Worm (Caenorhabditis elegans) whole organism, early embryonic: ENCODE measurements around the gene nhr-272.

Experiments used
- B0310.2 ChIP-seq: sonication (generic microtip); optimal IDR thresholded peaks from 2 replicates; lab custom pipeline; 2016; ENCODE audit warnings: mild to moderate bottlenecking, missing genetic modification characterization, missing compliant biosample characterization
- F13C5.2 ChIP-seq: sonication (generic microtip); optimal IDR thresholded peaks from 2 replicates; lab custom pipeline; 2017; ENCODE audit warnings: mild to moderate bottlenecking, missing genetic modification characterization, inconsistent platforms, missing compliant biosample characterization
- aly-1 ChIP-seq: sonication (generic microtip); optimal IDR thresholded peaks from 2 replicates; lab custom pipeline; 2016; ENCODE audit warnings: missing genetic modification characterization, missing compliant biosample characterization
- ama-1 ChIP-seq: fragments of 150-350 bp; optimal IDR thresholded peaks from 2 replicates; lab custom pipeline; 2014
- ceh-13 ChIP-seq: fragments of 200-800 bp; sonication (Bioruptor generic); optimal IDR thresholded peaks from 2 replicates; lab custom pipeline; 2018; ENCODE audit warnings: mild to moderate bottlenecking, missing genetic modification characterization, missing compliant biosample characterization
- ceh-36 ChIP-seq: sonication (generic microtip); optimal IDR thresholded peaks from 2 replicates; lab custom pipeline; 2016; ENCODE audit warnings: missing genetic modification characterization, inconsistent platforms, missing compliant biosample characterization
- ets-7 ChIP-seq: sonication (generic microtip); optimal IDR thresholded peaks from 2 replicates; lab custom pipeline; 2016; ENCODE audit warnings: missing genotype, missing genetic modification characterization, missing compliant biosample characterization
- flt-1 ChIP-seq: fragments of 200-800 bp; sonication (Bioruptor generic); IDR thresholded peaks from 2 replicates; pipeline ENCODE4 v1.3.6; 2022; ENCODE audit warnings: missing genetic modification characterization, missing compliant biosample characterization
- hmbx-1 ChIP-seq: sonication (generic microtip); optimal IDR thresholded peaks from 2 replicates; lab custom pipeline; 2016; ENCODE audit warnings: mild to moderate bottlenecking, missing genetic modification characterization, missing compliant biosample characterization
- hmg-4 ChIP-seq: fragments of 200-800 bp; sonication (Bioruptor generic); optimal IDR thresholded peaks from 2 replicates; lab custom pipeline; 2018; ENCODE audit warnings: mild to moderate bottlenecking, missing genetic modification characterization, missing compliant biosample characterization
- hnd-1 ChIP-seq: sonication (generic microtip); optimal IDR thresholded peaks from 2 replicates; lab custom pipeline; 2016; ENCODE audit warnings: missing genetic modification characterization, missing compliant biosample characterization
- pes-1 ChIP-seq: fragments of 200-800 bp; sonication (Bioruptor generic); IDR thresholded peaks from 2 replicates; pipeline ENCODE4 v1.3.6; 2022; ENCODE audit warnings: missing genetic modification reagents, missing genetic modification characterization, missing compliant biosample characterization
- scrt-1 ChIP-seq: fragments of 200-800 bp; sonication (Bioruptor generic); IDR thresholded peaks from 2 replicates; pipeline ENCODE4 v1.3.6; 2022; ENCODE audit warnings: missing genetic modification characterization, missing compliant biosample characterization
- sea-1 ChIP-seq: fragments of 200-800 bp; sonication (Bioruptor generic); conservative IDR thresholded peaks from 2 replicates; pipeline ENCODE4 v1.3.6; 2022; ENCODE audit warnings: missing genetic modification characterization, missing compliant biosample characterization
- tbx-11 ChIP-seq: fragments of 200-800 bp; sonication (Bioruptor generic); IDR thresholded peaks from 2 replicates; pipeline ENCODE4 v1.3.6; 2022; ENCODE audit warnings: missing genetic modification characterization, missing compliant biosample characterization
- tbx-37 ChIP-seq: fragments of 200-800 bp; sonication (Bioruptor generic); conservative IDR thresholded peaks from 2 replicates; pipeline ENCODE4 v1.3.6; 2022; ENCODE audit warnings: missing genetic modification reagents, missing genetic modification characterization, missing compliant biosample characterization
- tra-4 ChIP-seq: sonication (generic microtip); optimal IDR thresholded peaks from 2 replicates; lab custom pipeline; 2017; ENCODE audit warnings: missing genetic modification characterization, missing compliant biosample characterization

Gene nhr-272

ce11 chrX:12721429-12721828 is 16.8 kb upstream of the nhr-272 start:
- TF ChIP-seq ceh-36 (no peak), B0310.2 (tag; lab: Kevin White, UChicago) (no peak), ets-7 (tag; lab: Kevin White, UChicago) (no peak), tra-4 (tag; lab: Kevin White, UChicago) (no peak), hmg-4 (GFP tag; lab: Kevin White, UChicago) (no peak), ama-1 (lab: Kevin White, UChicago) (no peak)

- no peak for TF ChIP-seq ceh-36
- TF ChIP-seq ceh-13 (GFP tag; lab: Kevin White, UChicago) = no peak
- TF ChIP-seq hmg-4 (GFP tag; lab: Kevin White, UChicago) = no peak
- TF ChIP-seq aly-1 (tag; lab: Kevin White, UChicago) = no peak
- TF ChIP-seq ama-1 (lab: Kevin White, UChicago) = no peak
- TF ChIP-seq F13C5.2 = no peak
- TF ChIP-seq ets-7 (tag; lab: Kevin White, UChicago) = no peak
- TF ChIP-seq sea-1 (GFP tag; lab: Robert Waterston, UW) = no peak
Observed at ce11 chrX:12713014-12713413, 8.4 kb upstream of the nhr-272 start.

ce11 chrX:12712353-12712752 is 7.7 kb upstream of the nhr-272 start, which contains the start of gene rgs-2:
Gene rgs-2 (plus strand): TSS chrX:12712653.
- no peak for TF ChIP-seq sea-1 (GFP tag; lab: Robert Waterston, UW)
- TF ChIP-seq hnd-1 (tag; lab: Kevin White, UChicago) = no peak
- TF ChIP-seq aly-1 (tag; lab: Kevin White, UChicago) = no peak
- TF ChIP-seq hmg-4 (GFP tag; lab: Kevin White, UChicago) = no peak
- TF ChIP-seq ceh-13 (GFP tag; lab: Kevin White, UChicago) = no peak
- TF ChIP-seq ceh-36 = no peak
- TF ChIP-seq scrt-1 (GFP tag; lab: Robert Waterston, UW) = no peak

ce11 chrX:12702713-12703112 is 1.9 kb downstream of the nhr-272 start:
- TF ChIP-seq ceh-36 (no peak), sea-1 (GFP tag; lab: Robert Waterston, UW) (no peak), ets-7 (tag; lab: Kevin White, UChicago) (no peak), hmg-4 (GFP tag; lab: Kevin White, UChicago) (no peak), tra-4 (tag; lab: Kevin White, UChicago) (no peak), tbx-11 (GFP tag; lab: Robert Waterston, UW) (no peak), F13C5.2 (no peak)

ce11 chrX:12701963-12702362 is 2.7 kb downstream of the nhr-272 start, which contains the start of gene nhr-214:
Gene nhr-214 (minus strand): TSS chrX:12702063.
- TF ChIP-seq hnd-1 (tag; lab: Kevin White, UChicago) = no peak
- no peak for TF ChIP-seq scrt-1 (GFP tag; lab: Robert Waterston, UW)
- TF ChIP-seq hmbx-1 (tag; lab: Kevin White, UChicago) = no peak
- TF ChIP-seq ceh-36 = no peak
- TF ChIP-seq B0310.2 (tag; lab: Kevin White, UChicago) = no peak
- no peak for TF ChIP-seq sea-1 (GFP tag; lab: Robert Waterston, UW)
- TF ChIP-seq flt-1 (GFP tag; lab: Robert Waterston, UW) = no peak
- TF ChIP-seq aly-1 (tag; lab: Kevin White, UChicago) = no peak
- TF ChIP-seq tra-4 (tag; lab: Kevin White, UChicago) = no peak
- TF ChIP-seq hmg-4 (GFP tag; lab: Kevin White, UChicago) = no peak
- TF ChIP-seq pes-1 (GFP tag; lab: Robert Waterston, UW) = no peak
- TF ChIP-seq tbx-11 (GFP tag; lab: Robert Waterston, UW) = no peak
- no peak for TF ChIP-seq ama-1 (lab: Kevin White, UChicago)
- TF ChIP-seq ets-7 (tag; lab: Kevin White, UChicago) = no peak
- TF ChIP-seq F13C5.2 = no peak
- no peak for TF ChIP-seq ceh-13 (GFP tag; lab: Kevin White, UChicago)
- TF ChIP-seq tbx-37 (GFP tag; lab: Robert Waterston, UW) = no peak

- TF ChIP-seq aly-1 (tag; lab: Kevin White, UChicago) (no peak), tra-4 (tag; lab: Kevin White, UChicago) (no peak), tbx-11 (GFP tag; lab: Robert Waterston, UW) (no peak), hmg-4 (GFP tag; lab: Kevin White, UChicago) (no peak)
Observed at ce11 chrX:12700456-12700855, 4.2 kb downstream of the nhr-272 start, which contains the start of gene nhr-26. Gene nhr-26 (minus strand): TSS chrX:12700465.

ce11 chrX:12693150-12693589 is 11.5 kb downstream of the nhr-272 start:
- TF ChIP-seq tbx-37 (GFP tag; lab: Robert Waterston, UW) (0 out of 2 replicates have a peak, but pooled peaks have one; percentile 8), tra-4 (tag; lab: Kevin White, UChicago) (no peak), ceh-36 (no peak), ama-1 (lab: Kevin White, UChicago) (peak; percentile 89), ets-7 (tag; lab: Kevin White, UChicago) (no peak), B0310.2 (tag; lab: Kevin White, UChicago) (peak; percentile 61), hmbx-1 (tag; lab: Kevin White, UChicago) (no peak), sea-1 (GFP tag; lab: Robert Waterston, UW) (no peak; the same call in 1 of the 2 replicates), scrt-1 (GFP tag; lab: Robert Waterston, UW) (peak; percentile 37; the same call in 1 of the 2 replicates), hnd-1 (tag; lab: Kevin White, UChicago) (no peak), ceh-13 (GFP tag; lab: Kevin White, UChicago) (peak; percentile 1), flt-1 (GFP tag; lab: Robert Waterston, UW) (peak; percentile 31; the same call in 1 of the 2 replicates), tbx-11 (GFP tag; lab: Robert Waterston, UW) (0 out of 2 replicates have a peak, but pooled peaks have one; percentile 31), F13C5.2 (no peak), hmg-4 (GFP tag; lab: Kevin White, UChicago) (no peak), pes-1 (GFP tag; lab: Robert Waterston, UW) (no peak; the same call in none of the 2 replicates), aly-1 (tag; lab: Kevin White, UChicago) (peak; percentile 66)
